Worm (Caenorhabditis elegans) whole organism, L1 larva: ENCODE data around the gene ZK1321.1.

Source experiments
- C16A3.4 ChIP-seq: fragments of 150-350 bp; optimal IDR thresholded peaks from 2 replicates; lab custom pipeline; 2014; ENCODE audit warnings: missing biosample characterization, missing genetic modification characterization
- F16B12.6 ChIP-seq: fragments of 150-350 bp; optimal IDR thresholded peaks from 2 replicates; lab custom pipeline; 2014; ENCODE audit warnings: missing biosample characterization, missing genetic modification characterization
- Y116A8C.19 ChIP-seq: sonication (generic microtip); optimal IDR thresholded peaks from 2 replicates; lab custom pipeline; 2016; ENCODE audit warnings: missing compliant biosample characterization, missing genetic modification characterization, borderline replicate concordance
- blmp-1 ChIP-seq: fragments of 150-350 bp; optimal IDR thresholded peaks from 2 replicates; lab custom pipeline; 2014; ENCODE audit warnings: missing biosample characterization, missing genetic modification characterization
- ceh-63 ChIP-seq: fragments of 200-800 bp; sonication (Bioruptor generic); optimal IDR thresholded peaks from 2 replicates; lab custom pipeline; 2018; ENCODE audit warnings: mild to moderate bottlenecking, missing genetic modification characterization, missing compliant biosample characterization
- ceh-8 ChIP-seq: fragments of 200-800 bp; sonication (Bioruptor generic); optimal IDR thresholded peaks from 2 replicates; lab custom pipeline; 2018; ENCODE audit warnings: mild to moderate bottlenecking, missing genetic modification characterization, moderate library complexity, missing compliant biosample characterization
- ceh-82 ChIP-seq, 3 experiments: fragments of 150-350 bp in 1 of 3; sonication (generic microtip) in 2 of 3; optimal IDR thresholded peaks; 2 replicates each; lab custom pipeline; 2014 to 2017; ENCODE audit warnings: missing biosample characterization in 3 of 3, missing genetic modification characterization in 3 of 3
- dpl-1 ChIP-seq, 3 experiments: fragments of 150-350 bp in 2 of 3; sonication (generic microtip) in 1 of 3; optimal IDR thresholded peaks; 2 replicates each; lab custom pipeline; 2014 to 2017; ENCODE audit warnings: missing biosample characterization in 3 of 3, missing genetic modification characterization in 3 of 3, missing genetic modification reagents in 3 of 3
- efl-1 ChIP-seq, 4 experiments: fragments of 150-350 bp; optimal IDR thresholded peaks in 3 of 4; peaks in 1 of 4; 1 replicate in 1 of 4; 2 replicates in 3 of 4; lab custom pipeline; 2014; ENCODE audit warnings: missing biosample characterization in 2 of 4, missing genetic modification characterization in 2 of 4, missing genetic modification reagents in 2 of 4
- efl-3 ChIP-seq: fragments of 200-800 bp; sonication (Bioruptor generic); optimal IDR thresholded peaks from 2 replicates; lab custom pipeline; 2018; ENCODE audit warnings: mild to moderate bottlenecking, missing genetic modification characterization, missing compliant biosample characterization
- egl-27 ChIP-seq, 2 experiments: fragments of 150-350 bp in 1 of 2; sonication (generic microtip); optimal IDR thresholded peaks; 3 replicates each; lab custom pipeline; 2017 to 2018; ENCODE audit warnings: missing biosample characterization in 2 of 2, missing genetic modification characterization in 2 of 2, missing genetic modification reagents in 2 of 2
- elt-2 ChIP-seq: sonication (generic microtip); optimal IDR thresholded peaks from 2 replicates; lab custom pipeline; 2016; ENCODE audit warnings: missing genetic modification characterization, mild to moderate bottlenecking, inconsistent platforms, missing compliant biosample characterization, missing genetic modification reagents
- elt-3 ChIP-seq, 6 experiments: fragments of 150-350 bp in 1 of 6; sonication (generic microtip); optimal IDR thresholded peaks; 2 replicates each; lab custom pipeline; 2017 to 2018; ENCODE audit warnings: missing biosample characterization in 6 of 6, missing genetic modification characterization in 6 of 6, inconsistent platforms in 1 of 6
- fkh-4 ChIP-seq: sonication (generic microtip); optimal IDR thresholded peaks from 2 replicates; lab custom pipeline; 2016; ENCODE audit warnings: missing compliant biosample characterization, missing genetic modification characterization, borderline replicate concordance
- fos-1 ChIP-seq: fragments of 150-350 bp; optimal IDR thresholded peaks from 2 replicates; lab custom pipeline; 2014; ENCODE audit warnings: missing biosample characterization, missing genetic modification characterization
- grh-1 ChIP-seq: fragments of 200-800 bp; sonication (Bioruptor generic); IDR thresholded peaks from 2 replicates; pipeline ENCODE4 v1.3.6; 2022; ENCODE audit warnings: missing genetic modification reagents, missing genetic modification characterization, missing compliant biosample characterization
- hlh-17 ChIP-seq: fragments of 200-800 bp; sonication (Bioruptor generic); optimal IDR thresholded peaks from 2 replicates; lab custom pipeline; 2018; ENCODE audit warnings: missing genetic modification characterization, mild to moderate bottlenecking, missing compliant biosample characterization, moderate library complexity, borderline replicate concordance
- irx-1 ChIP-seq: sonication (generic microtip); optimal IDR thresholded peaks from 2 replicates; lab custom pipeline; 2016; ENCODE audit warnings: missing genetic modification characterization, missing compliant biosample characterization
- lin-13 ChIP-seq: fragments of 150-350 bp; optimal IDR thresholded peaks from 2 replicates; lab custom pipeline; 2014; ENCODE audit warnings: missing biosample characterization, missing genetic modification reagents, missing genetic modification characterization
- lin-14 ChIP-seq: fragments of 200-800 bp; sonication (Bioruptor generic); optimal IDR thresholded peaks from 2 replicates; lab custom pipeline; 2018; ENCODE audit warnings: mild to moderate bottlenecking, missing genetic modification characterization, moderate library complexity, missing compliant biosample characterization
- lin-39 ChIP-seq: fragments of 150-350 bp; optimal IDR thresholded peaks from 2 replicates; lab custom pipeline; 2014; ENCODE audit warnings: missing biosample characterization, missing genetic modification reagents, missing genetic modification characterization
- mdl-1 ChIP-seq, 2 experiments: fragments of 150-350 bp; optimal IDR thresholded peaks; 2 replicates each; lab custom pipeline; 2014 to 2017; ENCODE audit warnings: missing biosample characterization in 2 of 2, missing genetic modification characterization in 2 of 2, inconsistent platforms in 1 of 2
- mef-2 ChIP-seq: fragments of 150-350 bp; optimal IDR thresholded peaks from 2 replicates; lab custom pipeline; 2014; ENCODE audit warnings: missing biosample characterization, missing genetic modification characterization
- mep-1 ChIP-seq: fragments of 150-350 bp; optimal IDR thresholded peaks from 2 replicates; lab custom pipeline; 2014; ENCODE audit warnings: missing biosample characterization, missing genetic modification characterization
- nhr-11 ChIP-seq: fragments of 150-350 bp; optimal IDR thresholded peaks from 2 replicates; lab custom pipeline; 2014; ENCODE audit warnings: missing biosample characterization, missing genetic modification characterization
- nhr-12 ChIP-seq: sonication (generic microtip); optimal IDR thresholded peaks from 2 replicates; lab custom pipeline; 2017; ENCODE audit warnings: missing biosample characterization, missing genetic modification characterization
- nhr-19 ChIP-seq: fragments of 200-800 bp; sonication (Bioruptor generic); conservative IDR thresholded peaks from 2 replicates; pipeline ENCODE4 v1.3.6; 2022; ENCODE audit warnings: missing genetic modification characterization, missing compliant biosample characterization
- nhr-20 ChIP-seq: sonication (generic microtip); optimal IDR thresholded peaks from 2 replicates; lab custom pipeline; 2016; ENCODE audit warnings: mild to moderate bottlenecking, missing genetic modification characterization, missing compliant biosample characterization
- nhr-237 ChIP-seq: fragments of 150-350 bp; optimal IDR thresholded peaks from 2 replicates; lab custom pipeline; 2014; ENCODE audit warnings: missing biosample characterization, missing genetic modification characterization
- nhr-47 ChIP-seq: sonication (generic microtip); optimal IDR thresholded peaks from 2 replicates; lab custom pipeline; 2016; ENCODE audit warnings: mild to moderate bottlenecking, missing genetic modification characterization, moderate library complexity, missing compliant biosample characterization
- nhr-71 ChIP-seq: sonication (generic microtip); optimal IDR thresholded peaks from 2 replicates; lab custom pipeline; 2016; ENCODE audit warnings: mild to moderate bottlenecking, missing genetic modification characterization, moderate library complexity, missing compliant biosample characterization
- nhr-77 ChIP-seq: fragments of 150-350 bp; optimal IDR thresholded peaks from 2 replicates; lab custom pipeline; 2014; ENCODE audit warnings: missing biosample characterization, missing genetic modification characterization
- nhr-85 ChIP-seq: sonication (generic microtip); peaks from one replicate; lab custom pipeline; 2016; ENCODE audit warnings: missing genetic modification characterization, inconsistent platforms, missing compliant biosample characterization
- nhr-90 ChIP-seq: sonication (generic microtip); optimal IDR thresholded peaks from 2 replicates; lab custom pipeline; 2016; ENCODE audit warnings: mild to moderate bottlenecking, missing genetic modification characterization, missing compliant biosample characterization; ENCODE audit not compliant: poor library complexity
- rnt-1 ChIP-seq: sonication (generic microtip); optimal IDR thresholded peaks from 2 replicates; lab custom pipeline; 2016; ENCODE audit warnings: mild to moderate bottlenecking, missing genetic modification characterization, moderate library complexity, missing compliant biosample characterization
- skn-1 ChIP-seq: fragments of 150-350 bp; optimal IDR thresholded peaks from 2 replicates; lab custom pipeline; 2014; ENCODE audit warnings: missing biosample characterization, missing genetic modification characterization
- snpc-4 ChIP-seq: fragments of 150-350 bp; optimal IDR thresholded peaks from 2 replicates; lab custom pipeline; 2014; ENCODE audit warnings: missing biosample characterization, missing genetic modification characterization
- snu-23 ChIP-seq: sonication (generic microtip); optimal IDR thresholded peaks from 2 replicates; lab custom pipeline; 2016; ENCODE audit warnings: missing genetic modification characterization, missing compliant biosample characterization
- sup-37 ChIP-seq: fragments of 200-800 bp; sonication (Bioruptor generic); optimal IDR thresholded peaks from 2 replicates; lab custom pipeline; 2018; ENCODE audit warnings: mild to moderate bottlenecking, missing genetic modification characterization, missing compliant biosample characterization
- tbx-2 ChIP-seq: sonication (generic microtip); optimal IDR thresholded peaks from 2 replicates; lab custom pipeline; 2016; ENCODE audit warnings: missing genetic modification characterization, missing compliant biosample characterization
- tlp-1 ChIP-seq: fragments of 150-350 bp; optimal IDR thresholded peaks from 2 replicates; lab custom pipeline; 2014; ENCODE audit warnings: missing biosample characterization, missing genetic modification characterization
- unc-130 ChIP-seq: fragments of 150-350 bp; optimal IDR thresholded peaks from 2 replicates; lab custom pipeline; 2017; ENCODE audit warnings: missing biosample characterization, missing genetic modification characterization, inconsistent platforms
- unc-98 ChIP-seq: fragments of 200-800 bp; sonication (Bioruptor generic); IDR thresholded peaks from 2 replicates; pipeline ENCODE4 v1.3.6; 2022; ENCODE audit warnings: missing genetic modification characterization, missing compliant biosample characterization

The ZK1321.1 gene

ce11 chrII:9781842-9782241 lies 28.0 kb downstream of the ZK1321.1 start, which contains the start of gene cyp-13A1:
cyp-13A1 (minus strand) TSS chrII:9781997.
- TF ChIP-seq ceh-8 (no peak), Y116A8C.19 (no peak), ceh-63 (GFP tag; lab: Kevin White, UChicago) (no peak), hlh-17 (GFP tag; lab: Kevin White, UChicago) (no peak), tbx-2 (tag; lab: Kevin White, UChicago) (no peak), grh-1 (no peak), skn-1 (no peak), irx-1 (tag; lab: Kevin White, UChicago) (no peak), dpl-1 (GFP tag; optimal IDR thresholded peaks at IDR 0.05; lab: Kevin White, UChicago) (no peak), sup-37 (no peak), unc-98 (GFP tag; lab: Robert Waterston, UW) (no peak), nhr-20 (tag; lab: Kevin White, UChicago) (peak; percentile 38), mdl-1 (tag; optimal IDR thresholded peaks at IDR 0.05; lab: Kevin White, UChicago) (no peak), efl-3 (GFP tag; lab: Kevin White, UChicago) (no peak), snu-23 (GFP tag; lab: Kevin White, UChicago) (no peak), lin-13 (GFP tag; lab: Kevin White, UChicago) (no peak), elt-2 (tag; lab: Kevin White, UChicago) (peak; percentile 29), unc-130 (tag; lab: Kevin White, UChicago) (no peak)

- TF ChIP-seq nhr-12 (tag; lab: Kevin White, UChicago): no peak
- TF ChIP-seq ceh-8: no peak
- no peak for TF ChIP-seq F16B12.6
Observed at ce11 chrII:9782337-9782736, 28.5 kb downstream of the ZK1321.1 start, which contains the start of gene T10B9.14. T10B9.14 (minus strand) TSS chrII:9782437.

ce11 chrII:9786215-9786614 lies 32.4 kb downstream of the ZK1321.1 start:
- TF ChIP-seq efl-1 (optimal IDR thresholded peaks at IDR 0.05; lab: Kevin White, UChicago) (no peak), efl-1 (GFP tag; optimal IDR thresholded peaks at IDR 0.05 in 1 of 2; lab: Kevin White, UChicago) (peak in 1 of 2 experiments; percentile 84), ceh-63 (GFP tag; lab: Kevin White, UChicago) (no peak)

ce11 chrII:9787395-9788152 lies 33.7 kb downstream of the ZK1321.1 start, which contains the start of gene cyp-13A2:
cyp-13A2 (minus strand) TSS chrII:9787629.
- TF ChIP-seq efl-1 (optimal IDR thresholded peaks at IDR 0.05; lab: Kevin White, UChicago) (peak; percentile 32 to 52), efl-1 (GFP tag; optimal IDR thresholded peaks at IDR 0.05 in 1 of 2; lab: Kevin White, UChicago) (peak in 1 of 2 experiments; percentile 90), tlp-1 (tag; lab: Kevin White, UChicago) (peak; percentile 61), snpc-4 (tag; lab: Kevin White, UChicago) (peak; percentile 98), egl-27 (tag; optimal IDR thresholded peaks at IDR 0.05; lab: Kevin White, UChicago) (peak; percentile 27 to 59), nhr-90 (tag; lab: Kevin White, UChicago) (peak; percentile 66), fos-1 (tag; lab: Kevin White, UChicago) (peak; percentile 36), nhr-237 (no peak), nhr-77 (peak; percentile 57), lin-39 (tag; lab: Kevin White, UChicago) (peak; percentile 65), elt-2 (tag; lab: Kevin White, UChicago) (peak; percentile 72), mep-1 (tag; lab: Kevin White, UChicago) (peak; percentile 45), nhr-11 (tag; lab: Kevin White, UChicago) (peak; percentile 33), blmp-1 (tag; lab: Kevin White, UChicago) (peak; percentile 76), mdl-1 (tag; optimal IDR thresholded peaks at IDR 0.05; lab: Kevin White, UChicago) (peak in 1 of 2 experiments; percentile 48), irx-1 (tag; lab: Kevin White, UChicago) (peak; percentile 23), nhr-47 (peak; percentile 33), lin-14 (GFP tag; lab: Kevin White, UChicago) (peak; percentile 94), nhr-85 (tag; lab: Kevin White, UChicago) (peak; percentile 99), snu-23 (GFP tag; lab: Kevin White, UChicago) (peak; percentile 65), C16A3.4 (peak; percentile 8), mef-2 (tag; lab: Kevin White, UChicago) (no peak), dpl-1 (GFP tag; optimal IDR thresholded peaks at IDR 0.05; lab: Kevin White, UChicago) (peak in 2 of 3 experiments; percentile 16 to 32), nhr-19 (peak; percentile 50), fkh-4 (no peak), ceh-82 (tag; optimal IDR thresholded peaks at IDR 0.05; lab: Kevin White, UChicago) (no peak), rnt-1 (peak; percentile 75), nhr-71 (tag; lab: Kevin White, UChicago) (peak; percentile 82), elt-3 (tag; optimal IDR thresholded peaks at IDR 0.05; lab: Kevin White, UChicago) (peak in 2 of 6 experiments; percentile 32 to 72)
